Worm (Caenorhabditis elegans): ENCODE measurements around the gene F41G3.19.
A peak's percentile ranks its signal among the peaks of the same experiment; 100 is the strongest.

F41G3.19 gene

DNA sequence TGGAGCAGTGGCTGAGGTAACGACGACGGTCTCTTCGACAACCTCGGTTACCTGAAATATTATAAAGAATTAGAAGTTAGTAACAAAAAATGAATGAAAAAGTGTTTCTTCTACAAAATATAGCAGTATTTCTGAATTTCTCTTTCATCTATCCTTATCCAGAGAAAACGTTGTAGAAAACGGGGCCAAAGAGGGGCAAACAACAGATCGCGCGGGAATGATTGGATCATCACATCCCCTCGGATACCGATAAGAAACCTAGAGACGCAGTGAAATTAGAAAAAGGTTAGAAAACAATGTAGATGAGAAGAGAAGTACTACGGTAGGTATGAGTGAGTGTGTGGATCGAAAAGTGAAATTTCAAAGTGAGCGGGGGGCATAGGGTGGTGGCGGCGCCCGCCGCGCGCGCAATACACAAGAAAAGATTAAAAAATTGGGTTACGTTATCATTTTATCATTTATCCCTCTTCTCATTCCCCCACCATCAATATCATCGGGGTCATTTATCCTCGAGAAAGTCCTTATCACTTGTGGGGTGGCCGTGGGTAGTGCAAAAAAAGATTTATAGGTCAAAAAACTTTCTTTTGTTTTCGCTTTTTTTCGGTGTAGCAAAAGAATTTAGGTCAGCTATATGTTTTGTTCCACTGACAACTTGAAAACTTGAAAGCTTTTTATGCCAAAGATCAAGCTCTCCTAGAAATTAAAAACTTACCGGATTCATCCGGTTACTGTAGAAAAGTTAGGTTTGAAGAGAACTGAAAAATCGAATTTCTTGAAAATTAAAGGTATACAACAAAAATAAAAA lies 39.5 kb downstream of the F41G3.19 start, which contains the start of the genes dpy-10 and T14B4.19:
Gene dpy-10, minus strand, starts transcription at position 51 of the 805 bp plus-strand sequence.
Gene T14B4.19, minus strand, starts transcription at position 755 of the 805 bp plus-strand sequence.
- TF ChIP-seq ceh-82 (tag; optimal IDR thresholded peaks at IDR 0.05) (no peak), elt-3 (tag; optimal IDR thresholded peaks at IDR 0.05) (peak in 2 of 3 experiments; percentile 18 to 85), ztf-4 (tag; optimal IDR thresholded peaks at IDR 0.05) (no peak), aly-2 (tag; optimal IDR thresholded peaks at IDR 0.05) (no peak), jun-1 (tag; optimal IDR thresholded peaks at IDR 0.05) (no peak), tbx-2 (tag; optimal IDR thresholded peaks at IDR 0.05) (no peak), ceh-28 (tag; optimal IDR thresholded peaks at IDR 0.05) (no peak), nhr-23 (tag; optimal IDR thresholded peaks at IDR 0.05) (peak; percentile 96), lsy-12 (tag; optimal IDR thresholded peaks at IDR 0.05) (peak; percentile 6), nhr-11 (tag; optimal IDR thresholded peaks at IDR 0.05) (no peak), nhr-76 (tag; optimal IDR thresholded peaks at IDR 0.05) (no peak), fkh-10 (GFP tag; optimal IDR thresholded peaks at IDR 0.05) (no peak), nhr-43 (tag; optimal IDR thresholded peaks at IDR 0.05; ENCODE audit: poor library complexity, severe bottlenecking) (peak; percentile 75), fos-1 (tag; optimal IDR thresholded peaks at IDR 0.05) (no peak), skn-1 (tag; optimal IDR thresholded peaks at IDR 0.05) (no peak), nhr-237 (tag; optimal IDR thresholded peaks at IDR 0.05) (no peak), ama-1 (optimal IDR thresholded peaks at IDR 0.05) (no peak)

- TF ChIP-seq ama-1 (optimal IDR thresholded peaks at IDR 0.05) (no peak), unc-62 (GFP tag; optimal IDR thresholded peaks at IDR 0.05) (no peak), mdl-1 (tag; optimal IDR thresholded peaks at IDR 0.05) (no peak), nhr-77 (tag; optimal IDR thresholded peaks at IDR 0.05) (no peak)
Measured at ce11 chrII:6710596-6710995, 41.3 kb downstream of the F41G3.19 start.

- TF ChIP-seq fkh-10 (GFP tag; optimal IDR thresholded peaks at IDR 0.05): peak; percentile 86
- no peak for TF ChIP-seq ztf-4 (tag; optimal IDR thresholded peaks at IDR 0.05)
- no peak for TF ChIP-seq unc-62 (GFP tag; optimal IDR thresholded peaks at IDR 0.05)
- TF ChIP-seq ZK546.5 (tag; optimal IDR thresholded peaks at IDR 0.05): no peak
- TF ChIP-seq mdl-1 (tag; optimal IDR thresholded peaks at IDR 0.05): no peak
- no peak for TF ChIP-seq nhr-25 (tag; optimal IDR thresholded peaks at IDR 0.05)
- no peak for TF ChIP-seq nhr-11 (tag; optimal IDR thresholded peaks at IDR 0.05)
- no peak for TF ChIP-seq R02D3.7 (tag; optimal IDR thresholded peaks at IDR 0.05)
- TF ChIP-seq nhr-43 (tag; optimal IDR thresholded peaks at IDR 0.05; ENCODE audit: poor library complexity, severe bottlenecking): peak; percentile 26
- TF ChIP-seq ama-1 (optimal IDR thresholded peaks at IDR 0.05): peak; percentile 74
- no peak for TF ChIP-seq snpc-4 (tag; optimal IDR thresholded peaks at IDR 0.05)
- no peak for TF ChIP-seq ceh-9 (tag; optimal IDR thresholded peaks at IDR 0.05)
- TF ChIP-seq ceh-82 (tag; optimal IDR thresholded peaks at IDR 0.05): no peak
- TF ChIP-seq ceh-16 (tag; optimal IDR thresholded peaks at IDR 0.05): no peak
- peak; percentile 3 for TF ChIP-seq nhr-23 (tag; optimal IDR thresholded peaks at IDR 0.05)
- no peak for TF ChIP-seq sea-2 (GFP tag; optimal IDR thresholded peaks at IDR 0.05)
- no peak for TF ChIP-seq fkh-2 (tag; optimal IDR thresholded peaks at IDR 0.05)
- no peak for TF ChIP-seq elt-2 (tag; optimal IDR thresholded peaks at IDR 0.05)
- no peak for TF ChIP-seq hmg-11 (tag; optimal IDR thresholded peaks at IDR 0.05)
- no peak for TF ChIP-seq unc-39 (tag; optimal IDR thresholded peaks at IDR 0.05)
- TF ChIP-seq aly-2 (tag; optimal IDR thresholded peaks at IDR 0.05): no peak
- TF ChIP-seq tbx-2 (tag; optimal IDR thresholded peaks at IDR 0.05): no peak
- no peak for TF ChIP-seq ceh-28 (tag; optimal IDR thresholded peaks at IDR 0.05)
- TF ChIP-seq eor-1 (tag; optimal IDR thresholded peaks at IDR 0.05): no peak
- no peak for TF ChIP-seq fos-1 (tag; optimal IDR thresholded peaks at IDR 0.05)
- TF ChIP-seq nhr-237 (tag; optimal IDR thresholded peaks at IDR 0.05): no peak
- no peak for TF ChIP-seq lin-15B (tag; optimal IDR thresholded peaks at IDR 0.05)
- no peak for TF ChIP-seq elt-1 (tag; optimal IDR thresholded peaks at IDR 0.05)
- no peak for TF ChIP-seq nfya-1 (tag; optimal IDR thresholded peaks at IDR 0.05; ENCODE audit: insufficient read depth)
- TF ChIP-seq nhr-12 (tag; optimal IDR thresholded peaks at IDR 0.05): no peak
- TF ChIP-seq nhr-28 (tag; optimal IDR thresholded peaks at IDR 0.05): no peak
- TF ChIP-seq nhr-76 (tag; optimal IDR thresholded peaks at IDR 0.05): no peak
- no peak for TF ChIP-seq nhr-67 (tag; optimal IDR thresholded peaks at IDR 0.05)
Measured at ce11 chrII:6709680-6710079, 42.2 kb downstream of the F41G3.19 start.
